Worm (Caenorhabditis elegans): ENCODE results near the gene rmd-3.

ce11 chrII:11333846-11334638, 5.4 kb downstream of the rmd-3 start:
- TF ChIP-seq tab-1 (GFP tag; IDR thresholded peaks at IDR 0.05) (no peak), ref-1 (GFP tag; conservative IDR thresholded peaks at IDR 0.05) (no peak), ztf-23 (GFP tag; IDR thresholded peaks at IDR 0.05) (no peak), klf-2 (GFP tag; conservative IDR thresholded peaks at IDR 0.05) (no peak), ztf-29 (GFP tag; IDR thresholded peaks at IDR 0.05) (no peak), T22C8.4 (GFP tag; IDR thresholded peaks at IDR 0.05) (no peak)

All from whole organism, midembryonic.